Worm (Caenorhabditis elegans) whole organism, L4 larva: ENCODE data around the gene pzf-1.

Source experiments
- skn-1 ChIP-seq: fragments of 150-350 bp; optimal IDR thresholded peaks from 2 replicates; lab custom pipeline; 2014; ENCODE audit warnings: missing biosample characterization, missing genetic modification characterization
- spr-3 ChIP-seq: fragments of 200-800 bp; sonication (Bioruptor generic); optimal IDR thresholded peaks from 2 replicates; lab custom pipeline; 2018; ENCODE audit warnings: mild to moderate bottlenecking, missing genetic modification characterization, missing compliant biosample characterization

- TF ChIP-seq skn-1 (tag; lab: Kevin White, UChicago) (no peak), spr-3 (GFP tag; lab: Kevin White, UChicago) (no peak)
These were observed 40.4 kb downstream of the pzf-1 start for ce11 chrV:15887708-15888295.
